Worm (Caenorhabditis elegans) whole organism, L4/young adult: ENCODE results near the gene vps-45.

ENCODE experiments used
- W03F9.2 ChIP-seq: fragments of 150-350 bp; optimal IDR thresholded peaks from 2 replicates; lab custom pipeline; 2014; ENCODE audit warnings: missing biosample characterization, missing genetic modification characterization
- dao-5 ChIP-seq: sonication (generic microtip); optimal IDR thresholded peaks from 2 replicates; lab custom pipeline; 2016; ENCODE audit warnings: missing genotype, missing genetic modification characterization, moderate library complexity, missing compliant biosample characterization
- him-1 ChIP-seq: sonication (generic microtip); optimal IDR thresholded peaks from 2 replicates; lab custom pipeline; 2016; ENCODE audit warnings: missing genotype, missing genetic modification reagents, missing genetic modification characterization, missing compliant biosample characterization

DNA sequence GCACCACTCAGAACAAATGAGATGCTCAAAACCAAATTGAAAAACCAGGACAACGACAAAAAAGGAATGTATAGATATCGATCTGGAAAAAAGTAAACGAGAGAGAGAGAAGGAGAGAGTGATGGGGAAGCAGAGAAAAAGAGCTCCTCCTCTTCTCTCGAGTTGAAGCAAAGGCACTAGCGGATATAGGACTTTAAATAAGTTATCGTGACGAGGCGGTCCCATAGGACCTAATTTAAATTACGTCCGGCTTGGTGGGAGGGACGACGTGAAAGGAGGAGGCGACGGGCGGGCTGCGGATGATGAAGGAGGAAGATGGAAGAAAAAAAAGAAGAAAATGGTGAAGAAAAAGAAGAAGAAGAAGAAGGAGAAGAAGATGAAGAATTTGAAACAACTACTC is 43.9 kb upstream of the vps-45 start:
- TF ChIP-seq him-1 (tag; lab: Kevin White, UChicago) (peak; percentile 56), W03F9.2 (tag; lab: Kevin White, UChicago) (no peak), dao-5 (no peak)
